Fruit fly (Drosophila melanogaster): ENCODE measurements around the gene bond.

Gene bond

dm6 chr3R:22542773-22543411 lies 7.6 kb upstream of the bond start (continued):
- TF ChIP-seq sisA (GFP tag; IDR thresholded peaks at IDR 0.05) (0 out of 2 replicates have a peak, but pooled peaks have one; percentile 37), bab2 (GFP tag; optimal IDR thresholded peaks at IDR 0.05) (no peak), Drgx (GFP tag; IDR thresholded peaks at IDR 0.05) (no peak; the same call in 1 of the 2 replicates), vvl (GFP tag; IDR thresholded peaks at IDR 0.05) (peak; percentile 57), pan (optimal IDR thresholded peaks at IDR 0.05) (no peak), pan (GFP tag; optimal IDR thresholded peaks at IDR 0.05 in 1 of 2, IDR thresholded peaks at IDR 0.05 in 1 of 2) (peak in 1 of 2 experiments; percentile 23), HLH3B (GFP tag; IDR thresholded peaks at IDR 0.05) (no peak), BEAF-32 (GFP tag; optimal IDR thresholded peaks at IDR 0.05) (no peak), slp2 (GFP tag; optimal IDR thresholded peaks at IDR 0.05) (no peak), Bdp1 (GFP tag; optimal IDR thresholded peaks at IDR 0.05) (no peak), dysf (GFP tag; IDR thresholded peaks at IDR 0.05) (peak; percentile 54; the same call in 2 of the 3 replicates), CG4707 (GFP tag; optimal IDR thresholded peaks at IDR 0.05) (no peak), croc (GFP tag; conservative IDR thresholded peaks at IDR 0.05) (no peak), Sox102F (GFP tag; optimal IDR thresholded peaks at IDR 0.05) (peak; percentile 63), Xrp1 (GFP tag; IDR thresholded peaks at IDR 0.05) (peak; percentile 45; the same call in 1 of the 2 replicates), CG4730 (GFP tag; IDR thresholded peaks at IDR 0.05) (no peak), PHDP (tag; optimal IDR thresholded peaks at IDR 0.05) (no peak), CG34376 (GFP tag; optimal IDR thresholded peaks at IDR 0.05) (no peak), gcm (GFP tag; optimal IDR thresholded peaks at IDR 0.05) (no peak), zfh1 (GFP tag; IDR thresholded peaks at IDR 0.05) (no peak), scrt (GFP tag; optimal IDR thresholded peaks at IDR 0.05) (no peak), CG10209 (GFP tag; optimal IDR thresholded peaks at IDR 0.05) (peak; percentile 13), CG15011 (GFP tag; optimal IDR thresholded peaks at IDR 0.05) (no peak), lab (GFP tag; optimal IDR thresholded peaks at IDR 0.05) (peak; percentile 17), CG7357 (GFP tag; IDR thresholded peaks at IDR 0.05) (0 out of 3 replicates have a peak, but pooled peaks have one; percentile 23), CG13624 (GFP tag; optimal IDR thresholded peaks at IDR 0.05) (no peak), repo (GFP tag; optimal IDR thresholded peaks at IDR 0.05) (no peak), gro (GFP tag; optimal IDR thresholded peaks at IDR 0.05) (no peak), dmrt11E (tag; optimal IDR thresholded peaks at IDR 0.05) (no peak), grau (tag; optimal IDR thresholded peaks at IDR 0.05) (peak; percentile 72), CG6689 (GFP tag; IDR thresholded peaks at IDR 0.05) (no peak), aop (GFP tag; IDR thresholded peaks at IDR 0.05) (no peak)

- TF ChIP-seq psq (GFP tag; optimal IDR thresholded peaks at IDR 0.05) (no peak), run (tag; optimal IDR thresholded peaks at IDR 0.05) (no peak), Nf-YC (tag; optimal IDR thresholded peaks at IDR 0.05) (no peak), cg (GFP tag; optimal IDR thresholded peaks at IDR 0.05) (no peak), CG1233 (GFP tag; optimal IDR thresholded peaks at IDR 0.05) (no peak), Fer1 (GFP tag; optimal IDR thresholded peaks at IDR 0.05) (no peak), pum (GFP tag; optimal IDR thresholded peaks at IDR 0.05) (no peak), Gsc (GFP tag; IDR thresholded peaks at IDR 0.05) (no peak), CG15601 (tag; optimal IDR thresholded peaks at IDR 0.05) (no peak), CG8924 (tag; optimal IDR thresholded peaks at IDR 0.05) (no peak), Med (GFP tag) (no peak), CG34376 (GFP tag; optimal IDR thresholded peaks at IDR 0.05) (peak; percentile 40), CG3407 (GFP tag; optimal IDR thresholded peaks at IDR 0.05) (no peak), btn (GFP tag; optimal IDR thresholded peaks at IDR 0.05) (no peak), CG17802 (tag; optimal IDR thresholded peaks at IDR 0.05) (no peak), Dad (GFP tag; optimal IDR thresholded peaks at IDR 0.05) (no peak), dan (GFP tag; IDR thresholded peaks at IDR 0.05) (no peak), chinmo (GFP tag; IDR thresholded peaks at IDR 0.05; ENCODE audit: partially characterized antibody) (0 out of 4 replicates have a peak, but pooled peaks have one; percentile 44), Scr (GFP tag; IDR thresholded peaks at IDR 0.05; ENCODE audit: partially characterized antibody) (no peak), Sry-β (GFP tag; optimal IDR thresholded peaks at IDR 0.05) (no peak), Mrtf (GFP tag; IDR thresholded peaks at IDR 0.05) (no peak)
These were observed 4.5 kb upstream of the bond start for dm6 chr3R:22546017-22546416.

Measured in whole organism, embryonic.